Worm (Caenorhabditis elegans): ENCODE data around the gene acs-17.

Gene acs-17

ce11 chrX:5975726-5976125 is 31.4 kb upstream of the acs-17 start:
- no peak for TF ChIP-seq mls-2 (tag; optimal IDR thresholded peaks at IDR 0.05)
- no peak for TF ChIP-seq drap-1 (GFP tag; optimal IDR thresholded peaks at IDR 0.05)

ce11 chrX:5975228-5975627 is 30.9 kb upstream of the acs-17 start:
- TF ChIP-seq ceh-39 (tag; optimal IDR thresholded peaks at IDR 0.05) = no peak
- no peak for TF ChIP-seq lsy-2 (tag; optimal IDR thresholded peaks at IDR 0.05)
- no peak for TF ChIP-seq drap-1 (GFP tag; optimal IDR thresholded peaks at IDR 0.05)
- TF ChIP-seq pha-4 (tag; optimal IDR thresholded peaks at IDR 0.05) = no peak
- TF ChIP-seq zip-8 (tag; optimal IDR thresholded peaks at IDR 0.05) = no peak
- TF ChIP-seq ces-1 (GFP tag; optimal IDR thresholded peaks at IDR 0.05) = peak; percentile 93
- no peak for TF ChIP-seq tbx-8 (GFP tag; optimal IDR thresholded peaks at IDR 0.05)
- TF ChIP-seq sptf-1 (tag; optimal IDR thresholded peaks at IDR 0.05) = no peak

DNA sequence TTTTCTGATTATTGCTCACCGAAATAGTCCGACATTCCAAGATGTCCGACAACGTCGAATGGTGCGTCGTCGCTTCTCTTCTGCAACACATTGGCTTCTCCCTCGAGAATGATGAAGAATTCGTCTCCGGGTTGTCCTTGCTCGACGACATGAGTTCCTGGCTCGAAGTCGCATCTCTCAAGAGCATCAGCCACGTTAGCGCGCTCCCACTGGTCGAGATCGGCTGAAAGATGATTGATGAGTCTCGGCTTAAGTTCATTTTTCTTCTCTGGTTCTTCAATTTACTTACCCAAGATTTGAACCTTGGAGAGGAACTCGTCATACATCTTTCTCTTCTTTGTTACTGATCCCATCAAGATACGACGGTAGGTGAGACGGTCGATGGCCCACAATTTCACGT is 27.9 kb upstream of the acs-17 start:
- TF ChIP-seq cnd-1 (tag; optimal IDR thresholded peaks at IDR 0.05) = no peak
- no peak for TF ChIP-seq snpc-4 (tag; optimal IDR thresholded peaks at IDR 0.05)

DNA sequence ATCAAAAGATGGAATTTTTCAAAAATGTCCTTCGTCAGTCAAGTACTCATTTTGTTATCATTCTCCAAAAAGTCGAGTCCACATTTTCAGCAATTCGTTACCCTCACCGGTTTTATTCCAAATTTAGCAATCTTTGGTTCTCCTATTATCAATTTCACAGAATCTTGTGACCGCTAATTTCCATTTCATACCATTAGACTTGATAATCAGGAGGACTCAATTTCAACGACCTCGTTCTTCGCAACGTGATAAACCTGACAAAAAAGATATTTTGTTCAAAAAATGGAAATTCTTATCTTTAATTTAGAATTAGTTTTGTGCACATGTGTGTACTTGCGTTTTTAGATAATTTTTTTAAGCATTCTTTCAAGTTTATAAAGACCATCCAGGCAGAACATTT is 18.2 kb upstream of the acs-17 start:
- TF ChIP-seq snpc-4 (tag; optimal IDR thresholded peaks at IDR 0.05) (no peak), lsy-2 (tag; optimal IDR thresholded peaks at IDR 0.05) (no peak), lin-13 (tag; optimal IDR thresholded peaks at IDR 0.05) (no peak), tbx-8 (GFP tag; optimal IDR thresholded peaks at IDR 0.05) (no peak), ces-1 (GFP tag; optimal IDR thresholded peaks at IDR 0.05) (no peak), mls-2 (tag; optimal IDR thresholded peaks at IDR 0.05) (no peak)

ce11 chrX:5960872-5961271 is 16.6 kb upstream of the acs-17 start:
- no peak for TF ChIP-seq ztf-11 (tag; optimal IDR thresholded peaks at IDR 0.05)
- no peak for TF ChIP-seq elt-1 (tag; optimal IDR thresholded peaks at IDR 0.05; ENCODE audit: borderline replicate concordance, insufficient read depth)
- TF ChIP-seq nhr-237 (tag; optimal IDR thresholded peaks at IDR 0.05) = no peak

- TF ChIP-seq nhr-237 (tag; optimal IDR thresholded peaks at IDR 0.05) (no peak), ceh-43 (GFP tag; optimal IDR thresholded peaks at IDR 0.05) (no peak), sptf-1 (tag; optimal IDR thresholded peaks at IDR 0.05) (no peak), mab-5 (tag; optimal IDR thresholded peaks at IDR 0.05) (no peak), cnd-1 (tag; optimal IDR thresholded peaks at IDR 0.05) (no peak), mep-1 (tag; optimal IDR thresholded peaks at IDR 0.05) (no peak), lin-13 (tag; optimal IDR thresholded peaks at IDR 0.05) (no peak)
These were observed 14.5 kb upstream of the acs-17 start, which contains the start of gene R07E4.1 for ce11 chrX:5958815-5959214. TSS of gene R07E4.1 (plus strand) at chrX:5959115.

DNA sequence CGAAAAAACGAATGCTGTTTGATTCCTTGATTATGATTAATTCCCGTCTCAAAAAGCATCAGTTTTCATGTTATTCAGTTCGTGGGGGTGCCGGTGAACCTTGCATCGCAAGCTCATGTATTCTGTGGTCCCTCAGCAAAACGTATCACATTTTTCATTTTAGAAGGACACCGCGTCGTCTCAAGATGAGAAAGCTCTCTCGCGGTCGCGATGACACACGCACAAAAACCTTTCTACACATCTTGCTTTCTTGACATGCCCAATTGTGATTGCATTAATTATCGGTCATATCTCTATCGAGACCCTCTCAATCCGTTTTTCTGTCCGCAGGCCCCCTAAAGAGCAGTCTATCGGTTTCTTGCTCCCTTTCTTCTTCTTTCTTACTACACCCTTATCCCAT is 11.8 kb upstream of the acs-17 start:
- TF ChIP-seq ces-1 (GFP tag; optimal IDR thresholded peaks at IDR 0.05) (peak; percentile 39), sem-2 (GFP tag; optimal IDR thresholded peaks at IDR 0.05) (no peak)

DNA sequence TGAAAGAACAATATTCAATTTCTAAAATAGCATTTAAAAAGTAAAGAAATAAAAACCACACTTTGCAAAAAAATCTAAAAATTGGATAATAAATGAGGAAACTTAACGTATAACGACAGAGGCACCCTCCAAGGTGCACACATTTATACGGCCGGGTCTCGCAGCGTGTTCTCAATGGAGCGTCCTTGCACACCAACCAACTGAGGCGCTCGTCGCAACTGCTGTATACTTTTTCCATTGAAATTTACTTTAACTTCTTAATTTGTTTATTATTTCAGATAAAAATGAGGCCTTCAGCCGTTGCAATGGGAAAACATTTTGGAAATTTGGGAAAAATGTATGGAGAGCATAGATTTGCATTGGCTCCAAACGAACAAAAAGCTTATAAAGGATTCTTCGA is 8.9 kb upstream of the acs-17 start, which contains the start of the genes R07E4.5 and R07E4.3:
TSS of gene R07E4.5 (minus strand) at position 1 of the 400 bp plus-strand sequence.
TSS of gene R07E4.3 (plus strand) at position 285 of the 400 bp plus-strand sequence.
- TF ChIP-seq unc-39 (tag; optimal IDR thresholded peaks at IDR 0.05) = no peak
- TF ChIP-seq pha-4 (tag; optimal IDR thresholded peaks at IDR 0.05) = peak; percentile 80
- no peak for TF ChIP-seq drap-1 (GFP tag; optimal IDR thresholded peaks at IDR 0.05)
- no peak for TF ChIP-seq cnd-1 (tag; optimal IDR thresholded peaks at IDR 0.05)
- no peak for TF ChIP-seq lin-32 (GFP tag; optimal IDR thresholded peaks at IDR 0.05)
- no peak for TF ChIP-seq mab-5 (tag; optimal IDR thresholded peaks at IDR 0.05)
- TF ChIP-seq ces-1 (GFP tag; optimal IDR thresholded peaks at IDR 0.05) = peak; percentile 48
- peak; percentile 93 for TF ChIP-seq mep-1 (tag; optimal IDR thresholded peaks at IDR 0.05)
- TF ChIP-seq nhr-12 (tag; optimal IDR thresholded peaks at IDR 0.05) = no peak
- TF ChIP-seq unc-62 (GFP tag; optimal IDR thresholded peaks at IDR 0.05) = no peak
- TF ChIP-seq lsy-2 (tag; optimal IDR thresholded peaks at IDR 0.05) = peak; percentile 71
- no peak for TF ChIP-seq nhr-2 (tag; optimal IDR thresholded peaks at IDR 0.05)
- TF ChIP-seq unc-120 (tag; optimal IDR thresholded peaks at IDR 0.05; ENCODE audit: poor library complexity, severe bottlenecking) = peak; percentile 50
- TF ChIP-seq zip-8 (tag; optimal IDR thresholded peaks at IDR 0.05) = no peak
- TF ChIP-seq blmp-1 (tag; optimal IDR thresholded peaks at IDR 0.05) = no peak
- no peak for TF ChIP-seq tbx-8 (GFP tag; optimal IDR thresholded peaks at IDR 0.05)
- TF ChIP-seq lin-13 (tag; optimal IDR thresholded peaks at IDR 0.05) = peak; percentile 56
- TF ChIP-seq snpc-4 (tag; optimal IDR thresholded peaks at IDR 0.05) = no peak
- no peak for TF ChIP-seq nhr-28 (tag; optimal IDR thresholded peaks at IDR 0.05)
- TF ChIP-seq mls-2 (tag; optimal IDR thresholded peaks at IDR 0.05) = peak; percentile 15
- no peak for TF ChIP-seq sptf-1 (tag; optimal IDR thresholded peaks at IDR 0.05)
- no peak for TF ChIP-seq M03D4.4 (tag; optimal IDR thresholded peaks at IDR 0.05)
- TF ChIP-seq ztf-11 (tag; optimal IDR thresholded peaks at IDR 0.05) = no peak
- TF ChIP-seq nhr-237 (tag; optimal IDR thresholded peaks at IDR 0.05) = peak; percentile 43
- no peak for TF ChIP-seq elt-3 (tag; optimal IDR thresholded peaks at IDR 0.05)
- no peak for TF ChIP-seq nhr-76 (tag; optimal IDR thresholded peaks at IDR 0.05)
- no peak for TF ChIP-seq ham-2 (GFP tag; optimal IDR thresholded peaks at IDR 0.05)
- TF ChIP-seq sem-2 (GFP tag; optimal IDR thresholded peaks at IDR 0.05) = no peak
- no peak for TF ChIP-seq elt-1 (tag; optimal IDR thresholded peaks at IDR 0.05; ENCODE audit: borderline replicate concordance, insufficient read depth)
- no peak for TF ChIP-seq bed-3 (GFP tag; optimal IDR thresholded peaks at IDR 0.05)
- TF ChIP-seq flh-1 (GFP tag; optimal IDR thresholded peaks at IDR 0.05) = no peak
- TF ChIP-seq ceh-43 (GFP tag; optimal IDR thresholded peaks at IDR 0.05) = no peak
- TF ChIP-seq ceh-39 (tag; optimal IDR thresholded peaks at IDR 0.05) = no peak
